Fruit fly (Drosophila melanogaster): ENCODE data around the gene CG12237.

CG12237 gene

dm6 chrX:19621145-19621544, 21.5 kb downstream of the CG12237 start, which contains the start of gene CG14221:
TSS of gene CG14221 (minus strand) at chrX:19621245.
- no peak for TF ChIP-seq Eip78C (GFP tag)
- TF ChIP-seq CG11294 (GFP tag; IDR thresholded peaks at IDR 0.05): no peak
- TF ChIP-seq svp (GFP tag): no peak
- no peak for TF ChIP-seq topi (GFP tag; optimal IDR thresholded peaks at IDR 0.05)
- TF ChIP-seq CG3032 (tag; optimal IDR thresholded peaks at IDR 0.05): no peak
- no peak for TF ChIP-seq achi (GFP tag; optimal IDR thresholded peaks at IDR 0.05)
- TF ChIP-seq Eip75B (GFP tag; optimal IDR thresholded peaks at IDR 0.05): no peak
- no peak for TF ChIP-seq Hr4 (GFP tag; optimal IDR thresholded peaks at IDR 0.05)
- TF ChIP-seq Sox14 (GFP tag; optimal IDR thresholded peaks at IDR 0.05): no peak
- no peak for TF ChIP-seq spab (GFP tag; optimal IDR thresholded peaks at IDR 0.05)
- no peak for TF ChIP-seq CG34406 (GFP tag; optimal IDR thresholded peaks at IDR 0.05)
- TF ChIP-seq salr (GFP tag; optimal IDR thresholded peaks at IDR 0.05): no peak
- TF ChIP-seq Sox15 (GFP tag; optimal IDR thresholded peaks at IDR 0.05): no peak
- TF ChIP-seq Met (GFP tag; optimal IDR thresholded peaks at IDR 0.05): no peak
- no peak for TF ChIP-seq Lpt (GFP tag; optimal IDR thresholded peaks at IDR 0.05)
- TF ChIP-seq dsx (GFP tag; optimal IDR thresholded peaks at IDR 0.05; ENCODE audit: poor library complexity, severe bottlenecking): no peak

- TF ChIP-seq CG32006 (GFP tag; optimal IDR thresholded peaks at IDR 0.05): no peak
- no peak for TF ChIP-seq CG6792 (GFP tag; optimal IDR thresholded peaks at IDR 0.05)
- TF ChIP-seq CG6854 (GFP tag; optimal IDR thresholded peaks at IDR 0.05): no peak
- TF ChIP-seq pdm3 (GFP tag; optimal IDR thresholded peaks at IDR 0.05): no peak
- TF ChIP-seq CG6808 (GFP tag; optimal IDR thresholded peaks at IDR 0.05): no peak
- TF ChIP-seq Hr39 (GFP tag; optimal IDR thresholded peaks at IDR 0.05): no peak
- no peak for TF ChIP-seq CG34406 (GFP tag; optimal IDR thresholded peaks at IDR 0.05)
- TF ChIP-seq topi (GFP tag; optimal IDR thresholded peaks at IDR 0.05): no peak
- TF ChIP-seq CG3032 (tag; optimal IDR thresholded peaks at IDR 0.05): no peak
- TF ChIP-seq CG7368 (GFP tag; optimal IDR thresholded peaks at IDR 0.05): no peak
- no peak for TF ChIP-seq fd85E (GFP tag; optimal IDR thresholded peaks at IDR 0.05)
- no peak for TF ChIP-seq fkh (GFP tag; optimal IDR thresholded peaks at IDR 0.05)
- TF ChIP-seq CG8632 (GFP tag; optimal IDR thresholded peaks at IDR 0.05): no peak
- TF ChIP-seq CG8119 (GFP tag; IDR thresholded peaks at IDR 0.05): no peak
- no peak for TF ChIP-seq Hr4 (GFP tag; optimal IDR thresholded peaks at IDR 0.05)
- no peak for TF ChIP-seq Ets21C (GFP tag; optimal IDR thresholded peaks at IDR 0.05)
- no peak for TF ChIP-seq vri (GFP tag; optimal IDR thresholded peaks at IDR 0.05)
- TF ChIP-seq CG6276 (GFP tag; optimal IDR thresholded peaks at IDR 0.05): no peak
- TF ChIP-seq CG6163 (GFP tag; IDR thresholded peaks at IDR 0.05): no peak
Observed at dm6 chrX:19618183-19618740, 24.4 kb downstream of the CG12237 start, which contains the start of the genes Pstk and Tim9b. TSS of gene Pstk (minus strand) at chrX:19618537. TSS of gene Tim9b (minus strand) at chrX:19618537.

dm6 chrX:19615990-19616663, 26.5 kb downstream of the CG12237 start, which contains the start of gene CG14210:
TSS of gene CG14210 (plus strand) at chrX:19616196.
- no peak for TF ChIP-seq CG6808 (GFP tag; optimal IDR thresholded peaks at IDR 0.05)
- TF ChIP-seq CG11294 (GFP tag; IDR thresholded peaks at IDR 0.05): no peak
- TF ChIP-seq spab (GFP tag; optimal IDR thresholded peaks at IDR 0.05): no peak
- no peak for TF ChIP-seq CG6854 (GFP tag; optimal IDR thresholded peaks at IDR 0.05)
- no peak for TF ChIP-seq CG16779 (tag; optimal IDR thresholded peaks at IDR 0.05)
- no peak for TF ChIP-seq Eip93F (GFP tag; optimal IDR thresholded peaks at IDR 0.05)
- no peak for TF ChIP-seq net (GFP tag; optimal IDR thresholded peaks at IDR 0.05)
- TF ChIP-seq dsx (GFP tag; optimal IDR thresholded peaks at IDR 0.05; ENCODE audit: poor library complexity, severe bottlenecking): no peak
- TF ChIP-seq fd59A (GFP tag; optimal IDR thresholded peaks at IDR 0.05): no peak
- TF ChIP-seq Hr4 (GFP tag; optimal IDR thresholded peaks at IDR 0.05): no peak
- TF ChIP-seq svp (GFP tag): no peak
- no peak for TF ChIP-seq CG3032 (tag; optimal IDR thresholded peaks at IDR 0.05)
- no peak for TF ChIP-seq CG1621 (tag; optimal IDR thresholded peaks at IDR 0.05)

Data from whole organism, prepupa.